Worm (Caenorhabditis elegans): Measurements from ENCODE around the gene dpm-3.

The dpm-3 gene

DNA sequence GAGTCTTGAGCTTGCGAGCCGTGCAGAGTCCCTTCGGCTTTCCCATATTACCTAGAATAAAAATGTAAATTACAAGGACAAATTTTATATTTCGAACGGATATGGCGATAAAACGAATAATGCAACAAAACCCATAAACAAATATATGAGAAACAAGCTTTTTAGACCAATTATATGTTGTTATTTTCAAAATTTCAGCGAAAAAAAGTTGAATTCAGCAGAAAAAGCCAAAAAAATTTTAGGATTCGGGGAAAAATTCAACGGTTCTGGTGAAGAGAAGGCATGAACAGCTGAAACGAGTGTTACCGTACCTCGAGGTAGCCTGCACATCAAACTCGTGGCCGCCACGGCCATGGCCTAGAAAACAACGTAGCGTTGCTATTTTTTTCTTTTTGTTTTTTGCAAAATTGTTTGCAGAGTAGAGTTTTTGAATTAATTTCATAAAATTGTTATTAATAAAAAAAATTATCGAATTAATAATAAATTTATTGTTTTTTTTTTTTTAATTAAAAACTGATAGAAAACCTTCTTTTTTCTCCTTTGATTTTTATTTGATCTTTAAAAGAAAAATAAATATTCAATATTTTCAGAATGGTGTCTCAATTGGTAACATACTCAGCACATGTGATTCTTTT, at the start of gene dpm-3, which contains the start of gene rps-23 (continued):
- TF ChIP-seq nhr-102 (tag; optimal IDR thresholded peaks at IDR 0.05): peak; percentile 88
- TF ChIP-seq lin-38 (GFP tag; IDR thresholded peaks at IDR 0.05): peak; percentile 90
- TF ChIP-seq daf-8 (GFP tag; IDR thresholded peaks at IDR 0.05): no peak
- peak; percentile 91 for TF ChIP-seq ceh-20 (GFP tag; IDR thresholded peaks at IDR 0.05)
- no peak for TF ChIP-seq ceh-82 (tag; optimal IDR thresholded peaks at IDR 0.05)
- peak; percentile 86 for TF ChIP-seq nhr-6 (tag; optimal IDR thresholded peaks at IDR 0.05)
- TF ChIP-seq hlh-30 (tag; optimal IDR thresholded peaks at IDR 0.05; ENCODE audit: insufficient read depth): peak; percentile 93
- TF ChIP-seq nhr-25 (tag; optimal IDR thresholded peaks at IDR 0.05; ENCODE audit: borderline replicate concordance, insufficient read depth): peak; percentile 89
- TF ChIP-seq dmd-9 (GFP tag; IDR thresholded peaks at IDR 0.05): peak; percentile 97
- peak; percentile 82 for TF ChIP-seq ama-1 (optimal IDR thresholded peaks at IDR 0.05)
- peak; percentile 93 for TF ChIP-seq sdz-12 (GFP tag; optimal IDR thresholded peaks at IDR 0.05)
- TF ChIP-seq lin-15B (tag; optimal IDR thresholded peaks at IDR 0.05): peak; percentile 81
- peak; percentile 97 for TF ChIP-seq hlh-11 (tag; optimal IDR thresholded peaks at IDR 0.05)
- TF ChIP-seq F10B5.3 (tag; optimal IDR thresholded peaks at IDR 0.05): peak; percentile 56
- peak; percentile 85 for TF ChIP-seq php-3 (GFP tag; IDR thresholded peaks at IDR 0.05)
- TF ChIP-seq T20F7.1 (GFP tag; optimal IDR thresholded peaks at IDR 0.05): peak; percentile 90
- peak; percentile 76 for TF ChIP-seq F37D6.2 (tag; optimal IDR thresholded peaks at IDR 0.05)
- TF ChIP-seq F26F4.8 (GFP tag; conservative IDR thresholded peaks at IDR 0.05): no peak
- TF ChIP-seq dmd-8 (GFP tag; IDR thresholded peaks at IDR 0.05): 0 out of 2 replicates have a peak, but pooled peaks have one; percentile 69
- peak; percentile 45 for TF ChIP-seq snpc-4 (tag; optimal IDR thresholded peaks at IDR 0.05)
- TF ChIP-seq ZK546.5 (tag; optimal IDR thresholded peaks at IDR 0.05): peak; percentile 92 to 97
- peak; percentile 59; the same call in 1 of the 2 replicates for TF ChIP-seq saeg-2 (GFP tag; IDR thresholded peaks at IDR 0.05)
- TF ChIP-seq unc-39 (tag; optimal IDR thresholded peaks at IDR 0.05): no peak
- peak; percentile 82 for TF ChIP-seq nhr-42 (GFP tag; IDR thresholded peaks at IDR 0.05)
- TF ChIP-seq nhr-111 (GFP tag; optimal IDR thresholded peaks at IDR 0.05): no peak
- TF ChIP-seq ztf-11 (tag; optimal IDR thresholded peaks at IDR 0.05): no peak
- TF ChIP-seq mes-2 (tag; optimal IDR thresholded peaks at IDR 0.05; ENCODE audit: poor library complexity, severe bottlenecking): peak; percentile 99
- TF ChIP-seq nhr-41 (GFP tag; IDR thresholded peaks at IDR 0.05): no peak
- no peak for TF ChIP-seq ceh-62 (tag; optimal IDR thresholded peaks at IDR 0.05)
- peak; percentile 85 for TF ChIP-seq nhr-28 (tag; optimal IDR thresholded peaks at IDR 0.05)
- peak; percentile 78; the same call in 1 of the 2 replicates for TF ChIP-seq tra-1 (GFP tag; IDR thresholded peaks at IDR 0.05)
- peak; percentile 62 for TF ChIP-seq zip-2 (tag; optimal IDR thresholded peaks at IDR 0.05)
- TF ChIP-seq ces-1 (GFP tag; optimal IDR thresholded peaks at IDR 0.05): peak; percentile 16
- peak; percentile 91 for TF ChIP-seq dmd-6 (GFP tag; IDR thresholded peaks at IDR 0.05)
- no peak for TF ChIP-seq gei-8 (GFP tag; optimal IDR thresholded peaks at IDR 0.05)
- TF ChIP-seq lin-13 (GFP tag; optimal IDR thresholded peaks at IDR 0.05): peak; percentile 96
- peak; percentile 90 for TF ChIP-seq ceh-44 (GFP tag; IDR thresholded peaks at IDR 0.05)
- peak; percentile 90 for TF ChIP-seq snpc-1.2 (GFP tag; IDR thresholded peaks at IDR 0.05)
- TF ChIP-seq duxl-1 (tag; optimal IDR thresholded peaks at IDR 0.05; ENCODE audit: poor library complexity): peak; percentile 91
- TF ChIP-seq dve-1 (tag; optimal IDR thresholded peaks at IDR 0.05; ENCODE audit: insufficient read depth): peak; percentile 94
- no peak for TF ChIP-seq cey-2 (tag; optimal IDR thresholded peaks at IDR 0.05; ENCODE audit: borderline replicate concordance, insufficient read depth)
- no peak for TF ChIP-seq fos-1 (tag; optimal IDR thresholded peaks at IDR 0.05)
- peak; percentile 61 for TF ChIP-seq spr-1 (tag; optimal IDR thresholded peaks at IDR 0.05)
- TF ChIP-seq rbr-2 (tag; optimal IDR thresholded peaks at IDR 0.05): peak; percentile 90
- TF ChIP-seq fkh-10 (GFP tag; optimal IDR thresholded peaks at IDR 0.05): peak; percentile 78
- TF ChIP-seq madf-9 (GFP tag; conservative IDR thresholded peaks at IDR 0.05): peak; percentile 91
- TF ChIP-seq dpl-1 (GFP tag; optimal IDR thresholded peaks at IDR 0.05): peak; percentile 89
- TF ChIP-seq nhr-11 (tag; optimal IDR thresholded peaks at IDR 0.05): peak; percentile 93
- peak; percentile 87 for TF ChIP-seq mxl-3 (GFP tag; optimal IDR thresholded peaks at IDR 0.05)

All from whole organism, L4 larva.